Fruit fly (Drosophila melanogaster) whole organism, embryonic: ENCODE data around the gene RSG7.

Experiments
- CG12219 ChIP-seq: fragments of 200-800 bp; sonication (Bioruptor generic); optimal IDR thresholded peaks from 3 replicates; lab custom pipeline; 2018; ENCODE audit warnings: missing biosample characterization, mild to moderate bottlenecking, missing genetic modification characterization
- CG12236 ChIP-seq: fragments of 200-800 bp; sonication (Bioruptor generic); optimal IDR thresholded peaks from 2 replicates; lab custom pipeline; 2016; ENCODE audit warnings: missing biosample characterization, missing genetic modification characterization
- CG12659 ChIP-seq: fragments of 200-800 bp; sonication (Bioruptor generic); optimal IDR thresholded peaks from 3 replicates; lab custom pipeline; 2017; ENCODE audit warnings: mild to moderate bottlenecking, missing biosample characterization, missing genetic modification reagents, missing genetic modification characterization
- CG14667 ChIP-seq: fragments of 200-800 bp; sonication (Bioruptor generic); IDR thresholded peaks from 2 replicates; pipeline ENCODE4 v1.3.6; 2022; ENCODE audit warnings: missing biosample characterization, missing genetic modification characterization
- CG17568 ChIP-seq: fragments of 200-800 bp; sonication (Bioruptor generic); optimal IDR thresholded peaks from 2 replicates; lab custom pipeline; 2018; ENCODE audit warnings: missing biosample characterization, mild to moderate bottlenecking, missing genetic modification characterization, moderate library complexity
- CG2129 ChIP-seq: fragments of 200-800 bp; sonication (Bioruptor generic); IDR thresholded peaks from 2 replicates; pipeline ENCODE4 v1.3.6; 2022; ENCODE audit warnings: missing biosample characterization, missing genetic modification characterization; ENCODE audit not compliant: partially characterized antibody
- Chrac-16 ChIP-seq: fragments of 200-800 bp; sonication (Bioruptor generic); optimal IDR thresholded peaks from 3 replicates; lab custom pipeline; 2016; ENCODE audit warnings: missing biosample characterization, missing genetic modification characterization
- Hey ChIP-seq: fragments of 200-800 bp; sonication (Bioruptor generic); optimal IDR thresholded peaks from 3 replicates; lab custom pipeline; 2018; ENCODE audit warnings: missing biosample characterization, mild to moderate bottlenecking, missing genetic modification characterization
- ap ChIP-seq: fragments of 200-800 bp; sonication (Bioruptor generic); IDR thresholded peaks from 2 replicates; pipeline ENCODE4 v1.3.6; 2022; ENCODE audit warnings: missing biosample characterization, missing genetic modification characterization
- gcm ChIP-seq: fragments of 200-800 bp; sonication (Bioruptor generic); optimal IDR thresholded peaks from 2 replicates; lab custom pipeline; 2019; ENCODE audit warnings: missing biosample characterization, mild to moderate bottlenecking, missing genetic modification characterization, moderate library complexity
- h ChIP-seq: fragments of >200 bp; optimal IDR thresholded peaks from 2 replicates; lab custom pipeline; 2017
- phol ChIP-seq: fragments of 200-800 bp; sonication (Bioruptor generic); optimal IDR thresholded peaks from 3 replicates; lab custom pipeline; 2018; ENCODE audit warnings: missing biosample characterization, mild to moderate bottlenecking, missing genetic modification characterization, moderate library complexity
- slbo ChIP-seq: fragments of 200-800 bp; sonication (Bioruptor generic); IDR thresholded peaks from 2 replicates; pipeline ENCODE4 v1.3.6; 2022; ENCODE audit warnings: missing biosample characterization, missing genetic modification characterization

DNA sequence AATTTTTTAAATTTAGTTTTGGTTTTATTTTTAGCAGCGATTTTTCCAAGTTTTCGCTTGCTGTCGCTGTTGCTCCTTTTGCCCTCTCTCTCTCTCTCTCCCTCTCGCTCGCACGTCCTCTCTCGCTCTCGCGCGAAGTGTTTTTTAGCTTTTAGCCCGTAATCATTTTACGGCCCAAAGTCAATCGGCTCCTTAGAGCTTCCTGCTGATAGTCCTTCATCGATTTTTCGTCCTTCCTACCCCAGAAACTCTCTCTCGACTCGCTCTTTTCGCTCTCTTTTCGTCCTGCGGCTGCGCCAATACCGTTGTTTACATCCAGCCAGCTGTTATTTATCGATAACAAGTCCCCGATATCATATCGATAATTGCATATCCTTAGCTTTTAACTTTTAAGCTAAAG, at the start of gene RSG7:
- TF ChIP-seq CG12236 (GFP tag; lab: Kevin White, UChicago), result no peak
- TF ChIP-seq CG12659 (GFP tag; lab: Kevin White, UChicago), result no peak
- no peak for TF ChIP-seq CG12219
- TF ChIP-seq CG14667 (GFP tag; lab: Robert Waterston, UW), result no peak
- no peak for TF ChIP-seq ap (GFP tag; lab: Robert Waterston, UW)
- TF ChIP-seq Hey (tag; lab: Kevin White, UChicago), result no peak
- TF ChIP-seq phol (tag; lab: Kevin White, UChicago), result no peak
- TF ChIP-seq CG17568, result no peak
- no peak for TF ChIP-seq h (lab: Kevin White, UChicago)
- no peak for TF ChIP-seq Chrac-16 (GFP tag; lab: Kevin White, UChicago)
- TF ChIP-seq slbo (GFP tag; lab: Robert Waterston, UW), result no peak
- TF ChIP-seq CG2129 (GFP tag; lab: Robert Waterston, UW), result no peak
- TF ChIP-seq gcm, result no peak
